Worm (Caenorhabditis elegans) whole organism, L4 larva: ENCODE data around the gene F07G6.10.

Source experiments
- F26F4.8 ChIP-seq: fragments of 200-800 bp; sonication (Bioruptor generic); conservative IDR thresholded peaks from 2 replicates; pipeline ENCODE4 v1.3.6; 2022; ENCODE audit warnings: missing genetic modification characterization, missing compliant biosample characterization
- F44E2.7 ChIP-seq: fragments of 200-800 bp; sonication (Bioruptor generic); IDR thresholded peaks from 2 replicates; pipeline ENCODE4 v2.1.2; 2022; ENCODE audit warnings: missing genetic modification characterization, missing compliant biosample characterization
- T20F7.1 ChIP-seq: fragments of 200-800 bp; sonication (Bioruptor generic); optimal IDR thresholded peaks from 2 replicates; lab custom pipeline; 2018; ENCODE audit warnings: mild to moderate bottlenecking, missing genetic modification characterization, missing compliant biosample characterization
- T26A8.4 ChIP-seq: fragments of 200-800 bp; sonication (Bioruptor generic); IDR thresholded peaks from 2 replicates; pipeline ENCODE4 v1.3.6; 2022; ENCODE audit warnings: missing genetic modification characterization, missing compliant biosample characterization
- Y5F2A.4 ChIP-seq: fragments of 200-800 bp; sonication (Bioruptor generic); optimal IDR thresholded peaks from 2 replicates; lab custom pipeline; 2018; ENCODE audit warnings: mild to moderate bottlenecking, missing genetic modification characterization, missing compliant biosample characterization
- Y75B8A.6 ChIP-seq: fragments of 200-800 bp; sonication (Bioruptor generic); IDR thresholded peaks from 2 replicates; pipeline ENCODE4 v1.3.6; 2022; ENCODE audit warnings: missing genetic modification reagents, missing genetic modification characterization, missing compliant biosample characterization
- ZK337.2 ChIP-seq: fragments of 200-800 bp; sonication (Bioruptor generic); IDR thresholded peaks from 2 replicates; pipeline ENCODE4 v1.3.6; 2022; ENCODE audit warnings: missing genetic modification reagents, missing genetic modification characterization, missing compliant biosample characterization
- aha-1 ChIP-seq: fragments of 150-350 bp; peaks from one replicate; lab custom pipeline; 2014; ENCODE audit warnings: missing biosample characterization, missing genetic modification characterization
- ceh-28 ChIP-seq: fragments of 150-350 bp; optimal IDR thresholded peaks from 2 replicates; lab custom pipeline; 2014; ENCODE audit warnings: missing biosample characterization, missing genetic modification reagents, missing genetic modification characterization
- daf-12 ChIP-seq: fragments of 150-350 bp; optimal IDR thresholded peaks from 2 replicates; lab custom pipeline; 2014; ENCODE audit warnings: missing biosample characterization, missing genetic modification reagents, missing genetic modification characterization
- daf-16 ChIP-seq, 3 experiments: sonication (generic microtip); optimal IDR thresholded peaks; 2 replicates each; lab custom pipeline; 2016 to 2017; ENCODE audit warnings: missing genetic modification characterization in 3 of 3, missing genetic modification reagents in 3 of 3, mild to moderate bottlenecking in 2 of 3, missing compliant biosample characterization in 2 of 3, missing biosample characterization in 1 of 3, moderate library complexity in 1 of 3
- daf-19 ChIP-seq: fragments of 200-800 bp; sonication (Bioruptor generic); conservative IDR thresholded peaks from 2 replicates; pipeline ENCODE4 v1.3.6; 2022; ENCODE audit warnings: missing genetic modification characterization, missing compliant biosample characterization
- dmd-8 ChIP-seq: fragments of 200-800 bp; sonication (Bioruptor generic); IDR thresholded peaks from 2 replicates; pipeline ENCODE4 v1.3.6; 2022; ENCODE audit warnings: missing genetic modification characterization, missing compliant biosample characterization
- duxl-1 ChIP-seq: sonication (generic microtip); optimal IDR thresholded peaks from 2 replicates; lab custom pipeline; 2016; ENCODE audit warnings: mild to moderate bottlenecking, missing genetic modification characterization, moderate library complexity, missing compliant biosample characterization; ENCODE audit not compliant: poor library complexity
- egl-43 ChIP-seq: fragments of 200-800 bp; sonication (Bioruptor generic); IDR thresholded peaks from 2 replicates; pipeline ENCODE4 v1.3.6; 2022; ENCODE audit warnings: missing genetic modification reagents, missing genetic modification characterization, missing compliant biosample characterization
- fkh-10 ChIP-seq: fragments of 150-350 bp; optimal IDR thresholded peaks from 2 replicates; lab custom pipeline; 2014; ENCODE audit warnings: missing biosample characterization, missing genetic modification reagents, missing genetic modification characterization
- fos-1 ChIP-seq: fragments of 150-350 bp; optimal IDR thresholded peaks from 2 replicates; lab custom pipeline; 2014; ENCODE audit warnings: missing biosample characterization, missing genetic modification characterization
- gei-8 ChIP-seq: fragments of 200-800 bp; sonication (Bioruptor generic); optimal IDR thresholded peaks from 2 replicates; lab custom pipeline; 2018; ENCODE audit warnings: mild to moderate bottlenecking, missing genetic modification characterization, missing compliant biosample characterization
- lim-7 ChIP-seq: fragments of 200-800 bp; sonication (Bioruptor generic); IDR thresholded peaks from 2 replicates; pipeline ENCODE4 v1.3.6; 2022; ENCODE audit warnings: missing genetic modification characterization, missing compliant biosample characterization
- lin-13 ChIP-seq: fragments of 150-350 bp; optimal IDR thresholded peaks from 2 replicates; lab custom pipeline; 2014; ENCODE audit warnings: missing biosample characterization, missing genetic modification reagents, missing genetic modification characterization
- lin-15B ChIP-seq: fragments of 150-350 bp; sonication (generic microtip); optimal IDR thresholded peaks from 3 replicates; lab custom pipeline; 2014; ENCODE audit warnings: missing biosample characterization, missing genetic modification characterization
- lin-29 ChIP-seq: fragments of 200-800 bp; sonication (Bioruptor generic); IDR thresholded peaks from 2 replicates; pipeline ENCODE4 v1.3.6; 2022; ENCODE audit warnings: missing genetic modification reagents, missing genetic modification characterization, missing compliant biosample characterization
- lin-39 ChIP-seq: fragments of 150-350 bp; optimal IDR thresholded peaks from 2 replicates; lab custom pipeline; 2014; ENCODE audit warnings: missing biosample characterization, missing genetic modification reagents, missing genetic modification characterization
- mdl-1 ChIP-seq, 2 experiments: fragments of 150-350 bp in 1 of 2; sonication (generic microtip) in 1 of 2; optimal IDR thresholded peaks; 2 replicates each; lab custom pipeline; 2014 to 2017; ENCODE audit warnings: missing biosample characterization in 2 of 2, missing genetic modification characterization in 2 of 2
- mep-1 ChIP-seq: fragments of 150-350 bp; sonication (generic microtip); optimal IDR thresholded peaks from 3 replicates; lab custom pipeline; 2014; ENCODE audit warnings: missing biosample characterization, missing genetic modification characterization
- nhr-42 ChIP-seq: fragments of 200-800 bp; sonication (Bioruptor generic); IDR thresholded peaks from 2 replicates; pipeline ENCODE4 v1.3.6; 2022; ENCODE audit warnings: missing genetic modification characterization, missing compliant biosample characterization
- pqm-1 ChIP-seq: sonication (generic microtip); optimal IDR thresholded peaks from 2 replicates; lab custom pipeline; 2017; ENCODE audit warnings: missing biosample characterization, missing genetic modification characterization
- saeg-2 ChIP-seq: fragments of 200-800 bp; sonication (Bioruptor generic); IDR thresholded peaks from 2 replicates; pipeline ENCODE4 v1.3.6; 2022; ENCODE audit warnings: missing genetic modification reagents, missing genetic modification characterization, missing compliant biosample characterization
- set-16 ChIP-seq: fragments of 200-800 bp; sonication (Bioruptor generic); IDR thresholded peaks from 2 replicates; pipeline ENCODE4 v1.3.6; 2022; ENCODE audit warnings: missing genetic modification reagents, missing genetic modification characterization, missing compliant biosample characterization
- skn-1 ChIP-seq: fragments of 150-350 bp; optimal IDR thresholded peaks from 2 replicates; lab custom pipeline; 2014; ENCODE audit warnings: missing biosample characterization, missing genetic modification characterization
- spr-1 ChIP-seq: sonication (generic microtip); optimal IDR thresholded peaks from 2 replicates; lab custom pipeline; 2016; ENCODE audit warnings: mild to moderate bottlenecking, missing genetic modification characterization, missing compliant biosample characterization
- unc-130 ChIP-seq: sonication (generic microtip); optimal IDR thresholded peaks from 2 replicates; lab custom pipeline; 2016; ENCODE audit warnings: missing genetic modification reagents, missing genetic modification characterization, missing compliant biosample characterization
- unc-62 ChIP-seq, 3 experiments: fragments of 150-350 bp in 1 of 3; sonication (generic microtip); optimal IDR thresholded peaks in 2 of 3; peaks in 1 of 3; 1 replicate in 1 of 3; 2 replicates in 2 of 3; lab custom pipeline; 2014 to 2017; ENCODE audit warnings: missing biosample characterization in 3 of 3, missing genetic modification characterization in 3 of 3, missing genetic modification reagents in 3 of 3, missing genotype in 1 of 3
- zfp-2 ChIP-seq: sonication (generic microtip); optimal IDR thresholded peaks from 2 replicates; lab custom pipeline; 2016; ENCODE audit warnings: mild to moderate bottlenecking, missing genetic modification characterization, missing compliant biosample characterization

The F07G6.10 gene

ce11 chrX:1703049-1703448 is 34.7 kb upstream of the F07G6.10 start:
- TF ChIP-seq lin-29 (GFP tag; lab: Robert Waterston, UW) (no peak), ceh-28 (tag; lab: Kevin White, UChicago) (no peak), set-16 (GFP tag; lab: Robert Waterston, UW) (peak; percentile 92), aha-1 (tag; lab: Kevin White, UChicago) (peak; percentile 44), egl-43 (GFP tag; lab: Robert Waterston, UW) (peak; percentile 64; the same call in 1 of the 2 replicates)
- TF ChIP-seq, all 104 proteins: peak for 3

- TF ChIP-seq lin-29 (GFP tag; lab: Robert Waterston, UW) (no peak), unc-62 (GFP tag; optimal IDR thresholded peaks at IDR 0.05 in 1 of 2; lab: Kevin White, UChicago) (no peak), unc-62 (tag; optimal IDR thresholded peaks at IDR 0.05; lab: Kevin White, UChicago) (no peak), Y75B8A.6 (GFP tag; lab: Robert Waterston, UW) (no peak)
Observed at ce11 chrX:1703840-1704239, 33.9 kb upstream of the F07G6.10 start, which contains the start of gene C36C9.5. Gene C36C9.5 (minus strand): TSS chrX:1703940.

- TF ChIP-seq fkh-10 (no peak), daf-12 (tag; lab: Kevin White, UChicago) (no peak), lin-15B (tag; lab: Kevin White, UChicago) (no peak), lin-13 (no peak), daf-19 (no peak), F44E2.7 (GFP tag; lab: Robert Waterston, UW) (no peak), lim-7 (GFP tag; lab: Robert Waterston, UW) (no peak), spr-1 (no peak), mep-1 (tag; lab: Kevin White, UChicago) (no peak)
Observed at ce11 chrX:1706538-1706937, 31.2 kb upstream of the F07G6.10 start, which contains the start of gene F07G6.5. Gene F07G6.5 (minus strand): TSS chrX:1706638.

ce11 chrX:1707270-1707669 is 30.4 kb upstream of the F07G6.10 start:
- 0 out of 2 replicates have a peak, but pooled peaks have one; percentile 21 for TF ChIP-seq F26F4.8 (GFP tag; lab: Robert Waterston, UW)
- TF ChIP-seq, all 104 proteins: peak for 1; not testable (repeated sequence) for 103

ce11 chrX:1712538-1712937 is 25.2 kb upstream of the F07G6.10 start, which contains the start of gene fbxa-52:
Gene fbxa-52 (minus strand): TSS chrX:1712638.
- no peak for TF ChIP-seq skn-1
- peak; percentile 48 for TF ChIP-seq aha-1 (tag; lab: Kevin White, UChicago)
- TF ChIP-seq unc-62 (GFP tag; optimal IDR thresholded peaks at IDR 0.05 in 1 of 2; lab: Kevin White, UChicago) = peak in 1 of 2 experiments; percentile 28
- TF ChIP-seq unc-62 (tag; optimal IDR thresholded peaks at IDR 0.05; lab: Kevin White, UChicago) = no peak

- TF ChIP-seq lin-29 (GFP tag; lab: Robert Waterston, UW) (no peak), nhr-42 (GFP tag; lab: Robert Waterston, UW) (no peak), Y5F2A.4 (GFP tag; lab: Kevin White, UChicago) (no peak), pqm-1 (peak; percentile 17), daf-16 (GFP tag; optimal IDR thresholded peaks at IDR 0.05; lab: Kevin White, UChicago) (no peak), daf-16 (tag; optimal IDR thresholded peaks at IDR 0.05; lab: Kevin White, UChicago) (peak; percentile 25), gei-8 (GFP tag; lab: Kevin White, UChicago) (no peak), saeg-2 (GFP tag; lab: Robert Waterston, UW) (no peak), zfp-2 (tag; lab: Kevin White, UChicago) (no peak)
Observed at ce11 chrX:1718479-1718878, 19.2 kb upstream of the F07G6.10 start, which contains the start of gene fbxa-53. Gene fbxa-53 (minus strand): TSS chrX:1718579.

- TF ChIP-seq lin-39 (no peak), dmd-8 (GFP tag; lab: Robert Waterston, UW) (no peak), T20F7.1 (no peak), saeg-2 (GFP tag; lab: Robert Waterston, UW) (no peak), unc-130 (GFP tag; lab: Kevin White, UChicago) (no peak), T26A8.4 (GFP tag; lab: Robert Waterston, UW) (no peak), set-16 (GFP tag; lab: Robert Waterston, UW) (no peak), mdl-1 (tag; optimal IDR thresholded peaks at IDR 0.05; lab: Kevin White, UChicago) (no peak), duxl-1 (no peak), ZK337.2 (GFP tag; lab: Robert Waterston, UW) (no peak), fos-1 (tag; lab: Kevin White, UChicago) (no peak)
Observed at ce11 chrX:1720359-1720758, 17.3 kb upstream of the F07G6.10 start, which contains the start of gene F07G6.8. Gene F07G6.8 (minus strand): TSS chrX:1720459.
